Fruit fly (Drosophila melanogaster): Measurements from ENCODE around the gene CG4884.

Gene CG4884

DNA sequence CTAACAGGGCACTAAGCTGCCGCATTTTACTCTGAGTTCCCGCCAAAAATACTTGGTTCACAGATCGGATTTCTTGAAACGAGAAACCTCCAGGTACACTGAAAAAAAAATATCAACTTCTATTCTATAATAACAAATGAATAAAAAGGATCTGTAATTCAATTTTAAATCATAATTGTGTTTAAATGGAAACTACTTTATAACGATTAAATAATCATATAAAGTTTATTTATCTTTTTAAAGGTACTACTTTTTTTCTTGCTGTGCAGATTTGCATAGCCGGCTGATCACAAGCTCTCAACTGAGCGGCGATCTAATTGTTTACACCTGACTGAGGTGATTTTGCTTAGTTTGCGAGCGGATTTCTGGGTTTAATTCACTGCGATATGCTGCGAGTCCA, 28.3 kb upstream of the CG4884 start (continued):
- TF ChIP-seq knrl (GFP tag; IDR thresholded peaks at IDR 0.05; ENCODE audit: partially characterized antibody): no peak
- peak; percentile 63 for TF ChIP-seq ssp (GFP tag; IDR thresholded peaks at IDR 0.05)
- TF ChIP-seq NFAT (GFP tag; IDR thresholded peaks at IDR 0.05): peak; percentile 30; the same call in 1 of the 2 replicates
- TF ChIP-seq exex (tag; optimal IDR thresholded peaks at IDR 0.05): no peak
- TF ChIP-seq Hmx (GFP tag; optimal IDR thresholded peaks at IDR 0.05): no peak
- TF ChIP-seq shn (GFP tag; optimal IDR thresholded peaks at IDR 0.05): no peak
- TF ChIP-seq Meics (GFP tag; optimal IDR thresholded peaks at IDR 0.05): peak; percentile 81
- TF ChIP-seq Dek (tag; optimal IDR thresholded peaks at IDR 0.05): peak; percentile 72
- peak; percentile 69 for TF ChIP-seq CG17385 (GFP tag; optimal IDR thresholded peaks at IDR 0.05)
- peak; percentile 57 for TF ChIP-seq Drgx (GFP tag; IDR thresholded peaks at IDR 0.05)
- peak; percentile 74 for TF ChIP-seq Sox102F (GFP tag; optimal IDR thresholded peaks at IDR 0.05)
- TF ChIP-seq hb (GFP tag; IDR thresholded peaks at IDR 0.05; ENCODE audit: partially characterized antibody): no peak
- peak; percentile 72 for TF ChIP-seq CG13424 (tag; optimal IDR thresholded peaks at IDR 0.05)
- TF ChIP-seq Trl (optimal IDR thresholded peaks at IDR 0.05): no peak
- TF ChIP-seq Trl (GFP tag; optimal IDR thresholded peaks at IDR 0.05): no peak
- TF ChIP-seq Vsx1 (GFP tag; optimal IDR thresholded peaks at IDR 0.05): peak; percentile 20
- TF ChIP-seq CG11456 (GFP tag; IDR thresholded peaks at IDR 0.05): 0 out of 3 replicates have a peak, but pooled peaks have one; percentile 60
- TF ChIP-seq Dfd (GFP tag; optimal IDR thresholded peaks at IDR 0.05): no peak
- TF ChIP-seq CG12391 (tag; optimal IDR thresholded peaks at IDR 0.05): peak; percentile 76
- TF ChIP-seq CG18599 (GFP tag; optimal IDR thresholded peaks at IDR 0.05): peak; percentile 44
- peak; percentile 58 for TF ChIP-seq Nf-YB (GFP tag; optimal IDR thresholded peaks at IDR 0.05)
- TF ChIP-seq Oli (tag; optimal IDR thresholded peaks at IDR 0.05): peak; percentile 69
- 0 out of 2 replicates have a peak, but pooled peaks have one; percentile 30 for TF ChIP-seq CG11696 (GFP tag; IDR thresholded peaks at IDR 0.05)
- peak; percentile 34 for TF ChIP-seq Hand (GFP tag; optimal IDR thresholded peaks at IDR 0.05)
- no peak for TF ChIP-seq jumu (GFP tag; optimal IDR thresholded peaks at IDR 0.05)
- no peak for TF ChIP-seq sisA (GFP tag; IDR thresholded peaks at IDR 0.05)
- TF ChIP-seq Asciz (GFP tag; optimal IDR thresholded peaks at IDR 0.05): peak; percentile 8
- peak; percentile 57 for TF ChIP-seq CG18011 (GFP tag; optimal IDR thresholded peaks at IDR 0.05)
- peak; percentile 76 for TF ChIP-seq lmd (GFP tag; IDR thresholded peaks at IDR 0.05)
- TF ChIP-seq D (optimal IDR thresholded peaks at IDR 0.05): no peak
- TF ChIP-seq D (GFP tag; optimal IDR thresholded peaks at IDR 0.05): no peak
- TF ChIP-seq Doc2 (GFP tag; IDR thresholded peaks at IDR 0.05): no peak
- no peak for TF ChIP-seq lbe (GFP tag; optimal IDR thresholded peaks at IDR 0.05)
- no peak for TF ChIP-seq cato (GFP tag; optimal IDR thresholded peaks at IDR 0.05; ENCODE audit: borderline replicate concordance)
- TF ChIP-seq CG4617 (GFP tag; optimal IDR thresholded peaks at IDR 0.05; ENCODE audit: borderline replicate concordance): no peak
- TF ChIP-seq wor (GFP tag; IDR thresholded peaks at IDR 0.05): peak; percentile 55; the same call in 1 of the 2 replicates
- no peak for TF ChIP-seq nerfin-2 (GFP tag; IDR thresholded peaks at IDR 0.05; ENCODE audit: partially characterized antibody)
- peak; percentile 64 for TF ChIP-seq ap (GFP tag; IDR thresholded peaks at IDR 0.05)
- TF ChIP-seq slp2 (GFP tag; optimal IDR thresholded peaks at IDR 0.05): no peak
- TF ChIP-seq dmrt11E (tag; optimal IDR thresholded peaks at IDR 0.05): peak; percentile 46
- TF ChIP-seq CG2199 (GFP tag; IDR thresholded peaks at IDR 0.05): no peak
- peak; percentile 49 for TF ChIP-seq Abd-B (GFP tag; optimal IDR thresholded peaks at IDR 0.05)
- no peak for TF ChIP-seq CG1832 (GFP tag; optimal IDR thresholded peaks at IDR 0.05)
- TF ChIP-seq lilli (GFP tag; optimal IDR thresholded peaks at IDR 0.05): peak; percentile 62
- 0 out of 2 replicates have a peak, but pooled peaks have one; percentile 22 for TF ChIP-seq Taf1 (GFP tag; IDR thresholded peaks at IDR 0.05)
- no peak for TF ChIP-seq Gsc (GFP tag; IDR thresholded peaks at IDR 0.05)
- no peak for TF ChIP-seq emc (GFP tag; optimal IDR thresholded peaks at IDR 0.05)
- peak; percentile 67 for TF ChIP-seq CG7556 (GFP tag; optimal IDR thresholded peaks at IDR 0.05)
- TF ChIP-seq sens-2 (GFP tag; IDR thresholded peaks at IDR 0.05): peak; percentile 25; the same call in 1 of the 2 replicates
- no peak for TF ChIP-seq CG3838 (GFP tag; optimal IDR thresholded peaks at IDR 0.05)
- no peak for TF ChIP-seq kay (GFP tag; optimal IDR thresholded peaks at IDR 0.05)
